Worm (Caenorhabditis elegans): ENCODE data around the gene T28A11.3.

- TF ChIP-seq cog-1 (tag; optimal IDR thresholded peaks at IDR 0.05) = no peak
- TF ChIP-seq klf-2 (GFP tag; conservative IDR thresholded peaks at IDR 0.05) = no peak
- no peak for TF ChIP-seq flt-1 (GFP tag; IDR thresholded peaks at IDR 0.05)
- no peak for TF ChIP-seq ztf-29 (GFP tag; IDR thresholded peaks at IDR 0.05)
Observed at ce11 chrV:3234887-3235286, 40.2 kb upstream of the T28A11.3 start, which contains the start of gene K08D9.6.

Data from whole organism, midembryonic.